ENCODE assay signal across 6 worm cellular contexts in the genomic region with DNA sequence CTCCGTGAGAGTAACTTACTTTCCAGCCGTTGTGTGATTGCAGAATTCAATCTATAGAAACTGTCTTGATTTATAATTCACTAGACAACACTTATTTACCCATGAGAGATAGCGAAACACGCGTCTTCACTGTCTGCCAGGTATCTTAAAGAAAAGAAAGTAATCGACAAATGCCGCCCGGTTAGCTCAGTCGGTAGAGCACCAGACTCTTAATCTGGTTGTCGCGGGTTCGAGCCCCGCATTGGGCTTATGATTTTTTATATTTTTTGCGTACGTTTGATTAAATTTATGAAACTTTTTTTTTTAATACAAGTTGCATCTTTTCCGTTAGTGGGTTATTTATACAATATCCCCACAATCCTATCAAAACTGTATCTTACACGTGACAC.
TF ChIP-seq lines count a peak whose summit lies in the region.

No protein-coding gene starts in this region.

TF ChIP-seq in whole organism, L1 larva, 84 proteins besides CTCF, POLR2A, EP300 and RAD21 (continues in another document):
- TF ChIP-seq sox-4 (tag; optimal IDR thresholded peaks at IDR 0.05; lab: Kevin White, UChicago): no peak
- no peak for TF ChIP-seq efl-1 (optimal IDR thresholded peaks at IDR 0.05; lab: Kevin White, UChicago)
- TF ChIP-seq efl-1 (GFP tag; optimal IDR thresholded peaks at IDR 0.05 in 1 of 2; lab: Kevin White, UChicago): peak in 1 of 2 experiments; percentile 89
- no peak for TF ChIP-seq unc-130 (tag; optimal IDR thresholded peaks at IDR 0.05; lab: Kevin White, UChicago)
- no peak for TF ChIP-seq mep-1 (tag; optimal IDR thresholded peaks at IDR 0.05; lab: Kevin White, UChicago)
- no peak for TF ChIP-seq hpl-2 (GFP tag; optimal IDR thresholded peaks at IDR 0.05; lab: Kevin White, UChicago)
- TF ChIP-seq unc-30 (tag; optimal IDR thresholded peaks at IDR 0.05; lab: Kevin White, UChicago): no peak
- no peak for TF ChIP-seq tbx-2 (tag; optimal IDR thresholded peaks at IDR 0.05; lab: Kevin White, UChicago)
- peak; percentile 38 for TF ChIP-seq elt-2 (tag; optimal IDR thresholded peaks at IDR 0.05; lab: Kevin White, UChicago)
- peak; percentile 15 for TF ChIP-seq nhr-71 (tag; optimal IDR thresholded peaks at IDR 0.05; lab: Kevin White, UChicago)
- TF ChIP-seq elt-3 (tag; optimal IDR thresholded peaks at IDR 0.05; lab: Kevin White, UChicago): peak in 1 of 6 experiments; percentile 30
- no peak for TF ChIP-seq lin-15B (tag; optimal IDR thresholded peaks at IDR 0.05; lab: Kevin White, UChicago)
- TF ChIP-seq aly-2 (tag; optimal IDR thresholded peaks at IDR 0.05; lab: Kevin White, UChicago): no peak
- TF ChIP-seq nhr-19 (GFP tag; conservative IDR thresholded peaks at IDR 0.05; lab: Robert Waterston, UW): peak; percentile 42
- peak; percentile 37 for TF ChIP-seq rnt-1 (tag; optimal IDR thresholded peaks at IDR 0.05; lab: Kevin White, UChicago)

TF ChIP-seq in whole organism, L2 larva, 48 proteins besides CTCF, POLR2A, EP300 and RAD21:
- TF ChIP-seq gmeb-1 (tag; optimal IDR thresholded peaks at IDR 0.05; lab: Kevin White, UChicago) (peak; percentile 15), F13H6.1 (tag; optimal IDR thresholded peaks at IDR 0.05; lab: Kevin White, UChicago) (no peak), sma-9 (GFP tag; optimal IDR thresholded peaks at IDR 0.05; lab: Kevin White, UChicago) (peak; percentile 5), sma-9 (tag; optimal IDR thresholded peaks at IDR 0.05; lab: Kevin White, UChicago) (no peak), crh-2 (tag; optimal IDR thresholded peaks at IDR 0.05; lab: Kevin White, UChicago) (peak; percentile 22), unc-62 (GFP tag; optimal IDR thresholded peaks at IDR 0.05; lab: Kevin White, UChicago) (no peak), sma-3 (GFP tag; optimal IDR thresholded peaks at IDR 0.05; lab: Kevin White, UChicago) (peak; percentile 23), fos-1 (tag; optimal IDR thresholded peaks at IDR 0.05; lab: Kevin White, UChicago) (peak; percentile 3)

TF ChIP-seq in whole organism, L3 larva, 47 proteins besides CTCF, POLR2A, EP300 and RAD21:
- no peak for TF ChIP-seq nhr-77 (tag; optimal IDR thresholded peaks at IDR 0.05; lab: Kevin White, UChicago)
- peak; percentile 26 for TF ChIP-seq pha-4 (tag; optimal IDR thresholded peaks at IDR 0.05; lab: Kevin White, UChicago)
- TF ChIP-seq elt-2 (tag; optimal IDR thresholded peaks at IDR 0.05; lab: Kevin White, UChicago): peak; percentile 20

TF ChIP-seq in whole organism, L4 larva, 104 proteins besides CTCF, POLR2A, EP300 and RAD21 (continues in another document):
- TF ChIP-seq Y48G9A.11 (GFP tag; IDR thresholded peaks at IDR 0.05; lab: Robert Waterston, UW): 0 out of 2 replicates have a peak, but pooled peaks have one; percentile 33
- TF ChIP-seq nhr-6 (tag; optimal IDR thresholded peaks at IDR 0.05; lab: Kevin White, UChicago): no peak
- TF ChIP-seq dmd-6 (GFP tag; IDR thresholded peaks at IDR 0.05; lab: Robert Waterston, UW): peak; percentile 54
- peak; percentile 78; the same call in 1 of the 2 replicates for TF ChIP-seq snpc-1.2 (GFP tag; IDR thresholded peaks at IDR 0.05; lab: Robert Waterston, UW)
- peak; percentile 71 for TF ChIP-seq tra-1 (GFP tag; IDR thresholded peaks at IDR 0.05; lab: Robert Waterston, UW)
- TF ChIP-seq hlh-30 (tag; optimal IDR thresholded peaks at IDR 0.05; lab: Kevin White, UChicago; ENCODE audit: insufficient read depth): peak; percentile 3
- TF ChIP-seq unc-62 (GFP tag; optimal IDR thresholded peaks at IDR 0.05 in 1 of 2; lab: Kevin White, UChicago): no peak
- no peak for TF ChIP-seq unc-62 (tag; optimal IDR thresholded peaks at IDR 0.05; lab: Kevin White, UChicago)
- 0 out of 2 replicates have a peak, but pooled peaks have one; percentile 38 for TF ChIP-seq php-3 (GFP tag; IDR thresholded peaks at IDR 0.05; lab: Robert Waterston, UW)
- peak; percentile 13 for TF ChIP-seq nhr-77 (tag; optimal IDR thresholded peaks at IDR 0.05; lab: Kevin White, UChicago)
- TF ChIP-seq ceh-82 (tag; optimal IDR thresholded peaks at IDR 0.05; lab: Kevin White, UChicago): no peak
- no peak for TF ChIP-seq unc-130 (GFP tag; optimal IDR thresholded peaks at IDR 0.05; lab: Kevin White, UChicago)
- peak; percentile 15 for TF ChIP-seq hlh-11 (tag; optimal IDR thresholded peaks at IDR 0.05; lab: Kevin White, UChicago)
- no peak for TF ChIP-seq lsy-2 (tag; optimal IDR thresholded peaks at IDR 0.05; lab: Kevin White, UChicago)
- TF ChIP-seq gei-8 (GFP tag; optimal IDR thresholded peaks at IDR 0.05; lab: Kevin White, UChicago): no peak
- TF ChIP-seq nhr-41 (GFP tag; IDR thresholded peaks at IDR 0.05; lab: Robert Waterston, UW): 0 out of 2 replicates have a peak, but pooled peaks have one; percentile 31
- TF ChIP-seq madf-5 (GFP tag; IDR thresholded peaks at IDR 0.05; lab: Robert Waterston, UW): 0 out of 4 replicates have a peak, but pooled peaks of 1 of the 2 experiments have one; percentile 60
- TF ChIP-seq ctbp-1 (GFP tag; IDR thresholded peaks at IDR 0.05; lab: Robert Waterston, UW): 0 out of 2 replicates have a peak, but pooled peaks have one; percentile 50
- TF ChIP-seq arid-1 (GFP tag; conservative IDR thresholded peaks at IDR 0.05; lab: Robert Waterston, UW): peak; percentile 59

TF ChIP-seq in whole organism, midembryonic, 9 proteins besides CTCF, POLR2A, EP300 and RAD21:
- peak; percentile 78 for TF ChIP-seq flt-1 (GFP tag; IDR thresholded peaks at IDR 0.05; lab: Robert Waterston, UW)
- TF ChIP-seq ztf-29 (GFP tag; IDR thresholded peaks at IDR 0.05; lab: Robert Waterston, UW): no peak

TF ChIP-seq in whole organism, young adult, 124 proteins besides CTCF, POLR2A, EP300 and RAD21 (continues in another document):
- TF ChIP-seq attf-6 (GFP tag; IDR thresholded peaks at IDR 0.05; lab: Robert Waterston, UW): no peak
- peak; percentile 68 for TF ChIP-seq hmg-1.2 (GFP tag; IDR thresholded peaks at IDR 0.05; lab: Robert Waterston, UW)
- TF ChIP-seq dox-1 (GFP tag; IDR thresholded peaks at IDR 0.05; lab: Robert Waterston, UW): peak; percentile 68; the same call in 1 of the 2 replicates
- TF ChIP-seq ZK185.1 (tag; optimal IDR thresholded peaks at IDR 0.05; lab: Kevin White, UChicago; ENCODE audit: poor library complexity, severe bottlenecking): peak; percentile 56
- TF ChIP-seq ekl-4 (GFP tag; IDR thresholded peaks at IDR 0.05; lab: Robert Waterston, UW): no peak
- TF ChIP-seq F23B12.7 (tag; optimal IDR thresholded peaks at IDR 0.05; lab: Kevin White, UChicago; ENCODE audit: insufficient read depth): peak; percentile 36
- no peak for TF ChIP-seq madf-6 (GFP tag; IDR thresholded peaks at IDR 0.05; lab: Robert Waterston, UW)
- TF ChIP-seq B0336.3 (GFP tag; IDR thresholded peaks at IDR 0.05; lab: Robert Waterston, UW): no peak
- peak; percentile 3 for TF ChIP-seq snpc-4 (GFP tag; optimal IDR thresholded peaks at IDR 0.05; lab: Kevin White, UChicago)
- TF ChIP-seq snpc-4 (tag; optimal IDR thresholded peaks at IDR 0.05; lab: Kevin White, UChicago): no peak
- TF ChIP-seq K12H6.12 (tag; optimal IDR thresholded peaks at IDR 0.05; lab: Kevin White, UChicago): no peak
- TF ChIP-seq mcd-1 (GFP tag; IDR thresholded peaks at IDR 0.05; lab: Robert Waterston, UW): no peak
- peak; percentile 51 for TF ChIP-seq F57A8.1 (GFP tag; optimal IDR thresholded peaks at IDR 0.05; lab: Kevin White, UChicago)
- no peak for TF ChIP-seq lsy-27 (tag; optimal IDR thresholded peaks at IDR 0.05; lab: Kevin White, UChicago; ENCODE audit: borderline replicate concordance, insufficient read depth)
- no peak for TF ChIP-seq F33H1.4 (GFP tag; IDR thresholded peaks at IDR 0.05; lab: Robert Waterston, UW)
- TF ChIP-seq bed-1 (GFP tag; IDR thresholded peaks at IDR 0.05; lab: Robert Waterston, UW): no peak
- TF ChIP-seq lin-26 (GFP tag; IDR thresholded peaks at IDR 0.05; lab: Robert Waterston, UW): peak; percentile 95
- TF ChIP-seq Y56A3A.18 (GFP tag; IDR thresholded peaks at IDR 0.05; lab: Robert Waterston, UW): peak; percentile 54; the same call in 1 of the 2 replicates
- TF ChIP-seq rpc-1 (optimal IDR thresholded peaks at IDR 0.05; lab: Kevin White, UChicago): peak; percentile 74
- peak; percentile 75 for TF ChIP-seq rpc-1 (tag; optimal IDR thresholded peaks at IDR 0.05; lab: Kevin White, UChicago)
- TF ChIP-seq tbp1 (GFP tag; optimal IDR thresholded peaks at IDR 0.05; lab: Kevin White, UChicago): peak; percentile 93
- no peak for TF ChIP-seq nfya-2 (GFP tag; IDR thresholded peaks at IDR 0.05; lab: Robert Waterston, UW)
- no peak for TF ChIP-seq zfh-2 (GFP tag; conservative IDR thresholded peaks at IDR 0.05; lab: Robert Waterston, UW)
- TF ChIP-seq sptf-2 (GFP tag; optimal IDR thresholded peaks at IDR 0.05; lab: Kevin White, UChicago): peak; percentile 71
- TF ChIP-seq hlh-26 (GFP tag; conservative IDR thresholded peaks at IDR 0.05; lab: Robert Waterston, UW): no peak
- TF ChIP-seq bed-2 (GFP tag; IDR thresholded peaks at IDR 0.05; lab: Robert Waterston, UW): no peak
- TF ChIP-seq nhr-90 (tag; optimal IDR thresholded peaks at IDR 0.05; lab: Kevin White, UChicago): peak; percentile 21
- no peak for TF ChIP-seq fkh-3 (tag; optimal IDR thresholded peaks at IDR 0.05; lab: Kevin White, UChicago)
- TF ChIP-seq Y95B8A.8 (GFP tag; IDR thresholded peaks at IDR 0.05; lab: Robert Waterston, UW): no peak
- peak; percentile 11 for TF ChIP-seq ztf-18 (tag; optimal IDR thresholded peaks at IDR 0.05; lab: Kevin White, UChicago)
- 0 out of 2 replicates have a peak, but pooled peaks have one; percentile 15 for TF ChIP-seq cebp-1 (GFP tag; IDR thresholded peaks at IDR 0.05; lab: Robert Waterston, UW)
- no peak for TF ChIP-seq cebp-1 (tag; optimal IDR thresholded peaks at IDR 0.05; lab: Kevin White, UChicago)
- TF ChIP-seq chd-7 (tag; optimal IDR thresholded peaks at IDR 0.05; lab: Kevin White, UChicago): no peak
- TF ChIP-seq attf-5 (GFP tag; optimal IDR thresholded peaks at IDR 0.05; lab: Kevin White, UChicago): peak; percentile 22
- TF ChIP-seq D2030.7 (GFP tag; IDR thresholded peaks at IDR 0.05; lab: Robert Waterston, UW): peak; percentile 63
- TF ChIP-seq pbrm-1 (GFP tag; IDR thresholded peaks at IDR 0.05; lab: Robert Waterston, UW): peak; percentile 65; the same call in 1 of the 2 replicates
- TF ChIP-seq madf-10 (tag; optimal IDR thresholded peaks at IDR 0.05; lab: Kevin White, UChicago): peak; percentile 31
- no peak for TF ChIP-seq B0019.2 (GFP tag; conservative IDR thresholded peaks at IDR 0.05; lab: Robert Waterston, UW)
- no peak for TF ChIP-seq lag-1 (GFP tag; IDR thresholded peaks at IDR 0.05; lab: Robert Waterston, UW)
- TF ChIP-seq lir-1 (GFP tag; conservative IDR thresholded peaks at IDR 0.05; lab: Robert Waterston, UW): no peak
- TF ChIP-seq cebp-2 (GFP tag; IDR thresholded peaks at IDR 0.05; lab: Robert Waterston, UW): no peak
- no peak for TF ChIP-seq attf-3 (GFP tag; conservative IDR thresholded peaks at IDR 0.05; lab: Robert Waterston, UW)
- TF ChIP-seq mxl-1 (tag; optimal IDR thresholded peaks at IDR 0.05; lab: Kevin White, UChicago): no peak
